Worm (Caenorhabditis elegans): ENCODE data around the gene srw-68.

The srw-68 gene

ce11 chrV:7408520-7408919 lies 18.0 kb downstream of the srw-68 start, which contains the start of gene srt-6:
Gene srt-6 (minus strand): TSS chrV:7408814.
- TF ChIP-seq cnd-1 (tag; optimal IDR thresholded peaks at IDR 0.05) (no peak), zip-8 (tag; optimal IDR thresholded peaks at IDR 0.05) (peak; percentile 91)

- TF ChIP-seq lin-13 (tag; optimal IDR thresholded peaks at IDR 0.05), result no peak
- TF ChIP-seq ces-1 (GFP tag; optimal IDR thresholded peaks at IDR 0.05), result no peak
- TF ChIP-seq lin-32 (GFP tag; optimal IDR thresholded peaks at IDR 0.05), result no peak
- TF ChIP-seq nhr-237 (tag; optimal IDR thresholded peaks at IDR 0.05), result no peak
- TF ChIP-seq mep-1 (tag; optimal IDR thresholded peaks at IDR 0.05), result no peak
- no peak for TF ChIP-seq snpc-4 (tag; optimal IDR thresholded peaks at IDR 0.05)
- TF ChIP-seq drap-1 (GFP tag; optimal IDR thresholded peaks at IDR 0.05), result no peak
- no peak for TF ChIP-seq nhr-2 (tag; optimal IDR thresholded peaks at IDR 0.05)
- no peak for TF ChIP-seq nhr-76 (tag; optimal IDR thresholded peaks at IDR 0.05)
- no peak for TF ChIP-seq M03D4.4 (tag; optimal IDR thresholded peaks at IDR 0.05)
- no peak for TF ChIP-seq tbx-8 (GFP tag; optimal IDR thresholded peaks at IDR 0.05)
- no peak for TF ChIP-seq hlh-1 (tag; optimal IDR thresholded peaks at IDR 0.05)
- TF ChIP-seq ztf-11 (tag; optimal IDR thresholded peaks at IDR 0.05), result no peak
- no peak for TF ChIP-seq nhr-12 (tag; optimal IDR thresholded peaks at IDR 0.05)
- TF ChIP-seq lsy-2 (tag; optimal IDR thresholded peaks at IDR 0.05), result no peak
Observed at ce11 chrV:7403501-7403900, 23.0 kb downstream of the srw-68 start.

ce11 chrV:7402355-7402754 lies 24.1 kb downstream of the srw-68 start, which contains the start of gene srj-13:
Gene srj-13 (plus strand): TSS chrV:7402655.
- TF ChIP-seq nhr-76 (tag; optimal IDR thresholded peaks at IDR 0.05), result no peak
- no peak for TF ChIP-seq pha-4 (tag; optimal IDR thresholded peaks at IDR 0.05)
- TF ChIP-seq drap-1 (GFP tag; optimal IDR thresholded peaks at IDR 0.05), result no peak
- TF ChIP-seq tbx-8 (GFP tag; optimal IDR thresholded peaks at IDR 0.05), result no peak
- TF ChIP-seq snpc-4 (tag; optimal IDR thresholded peaks at IDR 0.05), result no peak
- TF ChIP-seq lsy-2 (tag; optimal IDR thresholded peaks at IDR 0.05), result no peak
- TF ChIP-seq unc-62 (GFP tag; optimal IDR thresholded peaks at IDR 0.05), result no peak
- no peak for TF ChIP-seq sem-2 (GFP tag; optimal IDR thresholded peaks at IDR 0.05)
- TF ChIP-seq ceh-83 (GFP tag; optimal IDR thresholded peaks at IDR 0.05), result no peak
- no peak for TF ChIP-seq M03D4.4 (tag; optimal IDR thresholded peaks at IDR 0.05)
- TF ChIP-seq sptf-1 (tag; optimal IDR thresholded peaks at IDR 0.05), result no peak
- TF ChIP-seq ham-2 (GFP tag; optimal IDR thresholded peaks at IDR 0.05), result no peak
- TF ChIP-seq lin-32 (GFP tag; optimal IDR thresholded peaks at IDR 0.05), result no peak
- no peak for TF ChIP-seq nhr-2 (tag; optimal IDR thresholded peaks at IDR 0.05)
- TF ChIP-seq mep-1 (tag; optimal IDR thresholded peaks at IDR 0.05), result no peak

ce11 chrV:7400588-7400987 lies 25.9 kb downstream of the srw-68 start, which contains the start of gene srx-60:
Gene srx-60 (plus strand): TSS chrV:7400888.
- no peak for TF ChIP-seq nhr-2 (tag; optimal IDR thresholded peaks at IDR 0.05)
- no peak for TF ChIP-seq nhr-76 (tag; optimal IDR thresholded peaks at IDR 0.05)
- no peak for TF ChIP-seq ham-2 (GFP tag; optimal IDR thresholded peaks at IDR 0.05)
- no peak for TF ChIP-seq blmp-1 (tag; optimal IDR thresholded peaks at IDR 0.05)
- no peak for TF ChIP-seq elt-1 (tag; optimal IDR thresholded peaks at IDR 0.05; ENCODE audit: borderline replicate concordance, insufficient read depth)
- no peak for TF ChIP-seq tbx-8 (GFP tag; optimal IDR thresholded peaks at IDR 0.05)
- TF ChIP-seq nhr-237 (tag; optimal IDR thresholded peaks at IDR 0.05), result no peak
- TF ChIP-seq pha-4 (tag; optimal IDR thresholded peaks at IDR 0.05), result no peak
- no peak for TF ChIP-seq mls-2 (tag; optimal IDR thresholded peaks at IDR 0.05)
- TF ChIP-seq snpc-4 (tag; optimal IDR thresholded peaks at IDR 0.05), result no peak

- no peak for TF ChIP-seq lin-32 (GFP tag; optimal IDR thresholded peaks at IDR 0.05)
- no peak for TF ChIP-seq mab-5 (tag; optimal IDR thresholded peaks at IDR 0.05)
- TF ChIP-seq ceh-83 (GFP tag; optimal IDR thresholded peaks at IDR 0.05), result no peak
- TF ChIP-seq unc-120 (tag; optimal IDR thresholded peaks at IDR 0.05; ENCODE audit: poor library complexity, severe bottlenecking), result no peak
- TF ChIP-seq sem-2 (GFP tag; optimal IDR thresholded peaks at IDR 0.05), result no peak
- TF ChIP-seq flh-1 (GFP tag; optimal IDR thresholded peaks at IDR 0.05), result no peak
- no peak for TF ChIP-seq ham-2 (GFP tag; optimal IDR thresholded peaks at IDR 0.05)
- TF ChIP-seq M03D4.4 (tag; optimal IDR thresholded peaks at IDR 0.05), result no peak
- no peak for TF ChIP-seq blmp-1 (tag; optimal IDR thresholded peaks at IDR 0.05)
- no peak for TF ChIP-seq sptf-1 (tag; optimal IDR thresholded peaks at IDR 0.05)
- no peak for TF ChIP-seq ceh-43 (GFP tag; optimal IDR thresholded peaks at IDR 0.05)
- no peak for TF ChIP-seq drap-1 (GFP tag; optimal IDR thresholded peaks at IDR 0.05)
- no peak for TF ChIP-seq cnd-1 (tag; optimal IDR thresholded peaks at IDR 0.05)
- no peak for TF ChIP-seq pha-4 (tag; optimal IDR thresholded peaks at IDR 0.05)
- TF ChIP-seq ztf-11 (tag; optimal IDR thresholded peaks at IDR 0.05), result no peak
- TF ChIP-seq elt-1 (tag; optimal IDR thresholded peaks at IDR 0.05; ENCODE audit: borderline replicate concordance, insufficient read depth), result no peak
- no peak for TF ChIP-seq bed-3 (GFP tag; optimal IDR thresholded peaks at IDR 0.05)
- no peak for TF ChIP-seq nhr-28 (tag; optimal IDR thresholded peaks at IDR 0.05)
- no peak for TF ChIP-seq snpc-4 (tag; optimal IDR thresholded peaks at IDR 0.05)
- TF ChIP-seq ces-1 (GFP tag; optimal IDR thresholded peaks at IDR 0.05), result no peak
Observed at ce11 chrV:7400095-7400494, 26.4 kb downstream of the srw-68 start, which contains the start of gene cnc-9. Gene cnc-9 (minus strand): TSS chrV:7400195.

Data from whole organism, mixed stage, embryonic.